Worm (Caenorhabditis elegans) whole organism, L1 larva: Measurements from ENCODE around the gene F22B5.10.

Source experiments
- fos-1 ChIP-seq: fragments of 150-350 bp; optimal IDR thresholded peaks from 2 replicates; lab custom pipeline; 2014; ENCODE audit warnings: missing biosample characterization, missing genetic modification characterization
- lin-13 ChIP-seq: fragments of 150-350 bp; optimal IDR thresholded peaks from 2 replicates; lab custom pipeline; 2014; ENCODE audit warnings: missing biosample characterization, missing genetic modification reagents, missing genetic modification characterization
- lin-39 ChIP-seq: fragments of 150-350 bp; optimal IDR thresholded peaks from 2 replicates; lab custom pipeline; 2014; ENCODE audit warnings: missing biosample characterization, missing genetic modification reagents, missing genetic modification characterization
- skn-1 ChIP-seq: fragments of 150-350 bp; optimal IDR thresholded peaks from 2 replicates; lab custom pipeline; 2014; ENCODE audit warnings: missing biosample characterization, missing genetic modification characterization
- unc-98 ChIP-seq: fragments of 200-800 bp; sonication (Bioruptor generic); IDR thresholded peaks from 2 replicates; pipeline ENCODE4 v1.3.6; 2022; ENCODE audit warnings: missing genetic modification characterization, missing compliant biosample characterization

DNA sequence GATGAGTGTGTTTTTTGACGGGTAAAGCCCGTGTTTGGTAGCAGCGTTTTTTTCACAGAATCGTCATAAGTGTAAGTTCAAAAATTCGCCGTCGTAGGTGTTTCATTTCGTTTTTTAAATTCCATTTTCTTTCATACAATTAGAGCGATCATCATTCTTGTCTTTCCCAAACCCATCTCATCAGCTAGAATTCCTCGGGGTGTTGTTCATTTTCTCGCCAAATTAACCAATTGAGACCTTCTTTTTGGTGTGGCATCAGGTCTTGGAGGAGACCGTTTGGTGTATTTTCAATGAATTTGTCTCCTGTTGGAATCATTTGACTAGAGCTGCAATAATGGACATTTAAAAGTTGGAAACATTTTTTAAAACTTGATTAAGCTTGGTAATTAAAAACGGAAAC is 5.9 kb downstream of the F22B5.10 start:
- TF ChIP-seq lin-39 (tag; lab: Kevin White, UChicago) (no peak), lin-13 (no peak), unc-98 (no peak), fos-1 (tag; lab: Kevin White, UChicago) (no peak), skn-1 (tag; lab: Kevin White, UChicago) (no peak)
